Worm (Caenorhabditis elegans) whole organism, midembryonic: ENCODE results near the gene R08A2.9.

Experiments used
- cog-1 ChIP-seq: sonication (generic microtip); optimal IDR thresholded peaks from 2 replicates; lab custom pipeline; 2016; ENCODE audit warnings: missing genetic modification characterization, missing compliant biosample characterization
- flt-1 ChIP-seq: fragments of 200-800 bp; sonication (Bioruptor generic); IDR thresholded peaks from 2 replicates; pipeline ENCODE4 v1.3.6; 2022; ENCODE audit warnings: missing genetic modification characterization, missing compliant biosample characterization
- klf-2 ChIP-seq: fragments of 200-800 bp; sonication (Bioruptor generic); conservative IDR thresholded peaks from 2 replicates; pipeline ENCODE4 v1.3.6; 2022; ENCODE audit warnings: missing genetic modification reagents, missing genetic modification characterization, missing compliant biosample characterization
- med-1 ChIP-seq: sonication (generic microtip); optimal IDR thresholded peaks from 2 replicates; lab custom pipeline; 2017; ENCODE audit warnings: missing genetic modification characterization, mild to moderate bottlenecking, missing compliant biosample characterization, antibody characterized with exemption, missing genetic modification reagents; ENCODE audit not compliant: insufficient read depth
- ref-1 ChIP-seq: fragments of 200-800 bp; sonication (Bioruptor generic); conservative IDR thresholded peaks from 2 replicates; pipeline ENCODE4 v1.3.6; 2022; ENCODE audit warnings: missing genetic modification reagents, missing genetic modification characterization, missing compliant biosample characterization
- ztf-23 ChIP-seq: fragments of 200-800 bp; sonication (Bioruptor generic); IDR thresholded peaks from 2 replicates; pipeline ENCODE4 v1.3.6; 2022; ENCODE audit warnings: missing genetic modification reagents, missing genetic modification characterization, missing compliant biosample characterization
- ztf-29 ChIP-seq: fragments of 200-800 bp; sonication (Bioruptor generic); IDR thresholded peaks from 2 replicates; pipeline ENCODE4 v1.3.6; 2022; ENCODE audit warnings: missing genetic modification reagents, missing genetic modification characterization, missing compliant biosample characterization

ce11 chrV:14736851-14737250, 28.8 kb downstream of the R08A2.9 start, which contains the start of gene Y50E8A.5:
- TF ChIP-seq flt-1 (no peak), ref-1 (GFP tag; lab: Robert Waterston, UW) (no peak), ztf-23 (no peak), ztf-29 (no peak), klf-2 (GFP tag; lab: Robert Waterston, UW) (no peak), med-1 (no peak), cog-1 (no peak)
